ENCODE assay signal across 3 fruit fly cellular contexts in genomic region chr3L:15634368-15635075, dm6.
A peak's percentile ranks its signal among the peaks of the same experiment; 100 is the strongest.
TF ChIP-seq lines count a peak whose summit lies in the region.

No protein-coding gene starts in this region.

- no peak for TF ChIP-seq CTCF in whole organism, embryonic (GFP tag; optimal IDR thresholded peaks at IDR 0.05; lab: Kevin White, UChicago)

TF ChIP-seq in whole organism, adult, 20 proteins besides CTCF, POLR2A, EP300 and RAD21:
- TF ChIP-seq cic (GFP tag; optimal IDR thresholded peaks at IDR 0.05; lab: Kevin White, UChicago) (peak; percentile 28), Hr96 (GFP tag; optimal IDR thresholded peaks at IDR 0.05; lab: Kevin White, UChicago) (no peak), Clk (GFP tag; optimal IDR thresholded peaks at IDR 0.05; lab: Kevin White, UChicago) (no peak), CG7045 (GFP tag; optimal IDR thresholded peaks at IDR 0.05; lab: Kevin White, UChicago) (peak; percentile 13), cnc (optimal IDR thresholded peaks at IDR 0.05; lab: Kevin White, UChicago) (no peak), pad (GFP tag; optimal IDR thresholded peaks at IDR 0.05; lab: Kevin White, UChicago) (no peak), Mnt (GFP tag; optimal IDR thresholded peaks at IDR 0.05; lab: Kevin White, UChicago) (no peak), CG12768 (GFP tag; optimal IDR thresholded peaks at IDR 0.05; lab: Kevin White, UChicago) (peak; percentile 10), CG7101 (tag; optimal IDR thresholded peaks at IDR 0.05; lab: Kevin White, UChicago) (peak; percentile 72), toe (GFP tag; optimal IDR thresholded peaks at IDR 0.05; lab: Kevin White, UChicago) (no peak), ovo (GFP tag; optimal IDR thresholded peaks at IDR 0.05; lab: Kevin White, UChicago) (no peak), CG1620 (GFP tag; optimal IDR thresholded peaks at IDR 0.05; lab: Kevin White, UChicago) (no peak), CG11617 (GFP tag; optimal IDR thresholded peaks at IDR 0.05; lab: Kevin White, UChicago) (peak; percentile 25), CG14711 (tag; optimal IDR thresholded peaks at IDR 0.05; lab: Kevin White, UChicago) (peak; percentile 62), tj (GFP tag; optimal IDR thresholded peaks at IDR 0.05; lab: Kevin White, UChicago) (no peak), Crg-1 (GFP tag; optimal IDR thresholded peaks at IDR 0.05; lab: Kevin White, UChicago) (no peak), CG5204 (GFP tag; optimal IDR thresholded peaks at IDR 0.05; lab: Kevin White, UChicago) (peak; percentile 1), bab1 (GFP tag; optimal IDR thresholded peaks at IDR 0.05; lab: Kevin White, UChicago) (no peak), kay (GFP tag; lab: Kevin White, UChicago; ENCODE audit: borderline replicate concordance) (no peak), CG33017 (tag; optimal IDR thresholded peaks at IDR 0.05; lab: Kevin White, UChicago) (peak; percentile 78)

TF ChIP-seq in whole organism, embryonic, 481 proteins besides CTCF, POLR2A, EP300 and RAD21 (continues in another document):
- TF ChIP-seq CG18262 (tag; optimal IDR thresholded peaks at IDR 0.05; lab: Kevin White, UChicago) (no peak), sens-2 (GFP tag; IDR thresholded peaks at IDR 0.05; lab: Robert Waterston, UW) (0 out of 2 replicates have a peak, but pooled peaks have one; percentile 21), CG2678 (tag; optimal IDR thresholded peaks at IDR 0.05; lab: Kevin White, UChicago) (peak; percentile 57), CG7556 (GFP tag; optimal IDR thresholded peaks at IDR 0.05; lab: Kevin White, UChicago) (peak; percentile 21), sug (tag; optimal IDR thresholded peaks at IDR 0.05; lab: Kevin White, UChicago) (peak; percentile 10), Rx (GFP tag; IDR thresholded peaks at IDR 0.05; lab: Robert Waterston, UW) (no peak), CG17361 (GFP tag; IDR thresholded peaks at IDR 0.05; lab: Robert Waterston, UW) (0 out of 3 replicates have a peak, but pooled peaks have one; percentile 40), Poxn (GFP tag; IDR thresholded peaks at IDR 0.05; lab: Robert Waterston, UW) (no peak), gcm (GFP tag; optimal IDR thresholded peaks at IDR 0.05; lab: Kevin White, UChicago) (no peak), fu2 (GFP tag; optimal IDR thresholded peaks at IDR 0.05; lab: Kevin White, UChicago) (no peak), CG13424 (tag; optimal IDR thresholded peaks at IDR 0.05; lab: Kevin White, UChicago) (peak; percentile 1), CG16863 (GFP tag; optimal IDR thresholded peaks at IDR 0.05; lab: Kevin White, UChicago) (no peak), ham (GFP tag; IDR thresholded peaks at IDR 0.05; lab: Robert Waterston, UW) (no peak), CG7839 (tag; optimal IDR thresholded peaks at IDR 0.05; lab: Kevin White, UChicago) (peak; percentile 15), Hr51 (GFP tag; optimal IDR thresholded peaks at IDR 0.05; lab: Kevin White, UChicago) (peak in 1 of 2 experiments; percentile 29), ase (GFP tag; IDR thresholded peaks at IDR 0.05; lab: Robert Waterston, UW) (no peak), Doc3 (GFP tag; IDR thresholded peaks at IDR 0.05; lab: Robert Waterston, UW; ENCODE audit: partially characterized antibody) (no peak), CG15269 (tag; optimal IDR thresholded peaks at IDR 0.05; lab: Kevin White, UChicago) (peak; percentile 13), ranshi (GFP tag; IDR thresholded peaks at IDR 0.05; lab: Robert Waterston, UW) (no peak), chinmo (GFP tag; IDR thresholded peaks at IDR 0.05; lab: Robert Waterston, UW; ENCODE audit: partially characterized antibody) (0 out of 4 replicates have a peak, but pooled peaks have one; percentile 26), Adf1 (GFP tag; IDR thresholded peaks at IDR 0.05; lab: Robert Waterston, UW) (peak; percentile 21; the same call in 1 of the 2 replicates), emc (GFP tag; optimal IDR thresholded peaks at IDR 0.05; lab: Kevin White, UChicago) (no peak), cwo (GFP tag; optimal IDR thresholded peaks at IDR 0.05; lab: Kevin White, UChicago) (peak; percentile 31), CG12744 (GFP tag; optimal IDR thresholded peaks at IDR 0.05; lab: Kevin White, UChicago) (no peak), CoRest (tag; optimal IDR thresholded peaks at IDR 0.05; lab: Kevin White, UChicago) (peak; percentile 2), fd64A (GFP tag; optimal IDR thresholded peaks at IDR 0.05; lab: Kevin White, UChicago) (no peak), E2f1 (GFP tag; IDR thresholded peaks at IDR 0.05; lab: Robert Waterston, UW) (no peak), sim (GFP tag; IDR thresholded peaks at IDR 0.05; lab: Robert Waterston, UW) (no peak), CG6791 (GFP tag; IDR thresholded peaks at IDR 0.05; lab: Robert Waterston, UW; ENCODE audit: partially characterized antibody) (no peak), CG4328 (GFP tag; optimal IDR thresholded peaks at IDR 0.05; lab: Kevin White, UChicago) (no peak), CG13624 (GFP tag; optimal IDR thresholded peaks at IDR 0.05; lab: Kevin White, UChicago) (no peak), Nf-YC (tag; optimal IDR thresholded peaks at IDR 0.05; lab: Kevin White, UChicago) (peak; percentile 17), Hr78 (GFP tag; optimal IDR thresholded peaks at IDR 0.05; lab: Kevin White, UChicago) (no peak), Sox100B (GFP tag; optimal IDR thresholded peaks at IDR 0.05; lab: Kevin White, UChicago) (no peak), Ssrp (tag; optimal IDR thresholded peaks at IDR 0.05; lab: Kevin White, UChicago) (no peak), ac (GFP tag; optimal IDR thresholded peaks at IDR 0.05; lab: Kevin White, UChicago) (no peak), cas (GFP tag; IDR thresholded peaks at IDR 0.05; lab: Robert Waterston, UW) (no peak)

TF ChIP-seq in whole organism, prepupa, 60 proteins besides CTCF, POLR2A, EP300 and RAD21:
- TF ChIP-seq fkh (GFP tag; optimal IDR thresholded peaks at IDR 0.05; lab: Kevin White, UChicago) (peak; percentile 41), CG16779 (tag; optimal IDR thresholded peaks at IDR 0.05; lab: Kevin White, UChicago) (no peak)
